Worm (Caenorhabditis elegans) whole organism, dauer: Measurements from ENCODE around the gene mom-2.
"Not testable (repeated sequence)": the region's sequence is repeated elsewhere in the genome, so short reads cannot be mapped to it uniquely, and the experiment has no call there.

Experiments used
- unc-62 ChIP-seq: sonication (generic microtip); optimal IDR thresholded peaks from 2 replicates; lab custom pipeline; 2017; ENCODE audit warnings: missing biosample characterization, missing genetic modification reagents, missing genetic modification characterization

Gene mom-2

ce11 chrV:8355435-8356212, at the start of gene mom-2:
mom-2 (plus strand) TSS chrV:8355988.
- TF ChIP-seq unc-62 (GFP tag; lab: Kevin White, UChicago), result no peak

- no peak for TF ChIP-seq unc-62 (GFP tag; lab: Kevin White, UChicago)
These were observed 49.4 kb upstream of the mom-2 start, which contains the start of gene W02D7.8 for ce11 chrV:8306366-8306765. W02D7.8 (minus strand) TSS chrV:8306466.

ce11 chrV:8307013-8307412, 48.8 kb upstream of the mom-2 start:
- no peak for TF ChIP-seq unc-62 (GFP tag; lab: Kevin White, UChicago)

ce11 chrV:8307681-8308080, 48.1 kb upstream of the mom-2 start, which contains the start of gene clec-218:
clec-218 (plus strand) TSS chrV:8307942.
- no peak for TF ChIP-seq unc-62 (GFP tag; lab: Kevin White, UChicago)

ce11 chrV:8311210-8311609, 44.6 kb upstream of the mom-2 start, which contains the start of gene W02D7.12:
W02D7.12 (plus strand) TSS chrV:8311510.
- TF ChIP-seq unc-62 (GFP tag; lab: Kevin White, UChicago), result no peak

- no peak for TF ChIP-seq unc-62 (GFP tag; lab: Kevin White, UChicago)
These were observed 37.7 kb upstream of the mom-2 start, which contains the start of gene clec-219 for ce11 chrV:8318135-8318534. clec-219 (plus strand) TSS chrV:8318435.

ce11 chrV:8323545-8323944, 32.2 kb upstream of the mom-2 start:
- no peak for TF ChIP-seq unc-62 (GFP tag; lab: Kevin White, UChicago)

ce11 chrV:8325906-8326305, 29.9 kb upstream of the mom-2 start:
- TF ChIP-seq unc-62 (GFP tag; lab: Kevin White, UChicago), result no peak

ce11 chrV:8327080-8327479, 28.7 kb upstream of the mom-2 start:
- no peak for TF ChIP-seq unc-62 (GFP tag; lab: Kevin White, UChicago)

- no peak for TF ChIP-seq unc-62 (GFP tag; lab: Kevin White, UChicago)
These were observed 21.4 kb upstream of the mom-2 start, which contains the start of gene tmd-2 for ce11 chrV:8334360-8334759. tmd-2 (plus strand) TSS chrV:8334660.

ce11 chrV:8335620-8336019, 20.2 kb upstream of the mom-2 start:
- no peak for TF ChIP-seq unc-62 (GFP tag; lab: Kevin White, UChicago)

- not testable (repeated sequence) for TF ChIP-seq unc-62 (GFP tag; lab: Kevin White, UChicago)
These were observed 14.9 kb upstream of the mom-2 start, which contains the start of gene C08D8.7 for ce11 chrV:8340924-8341323. C08D8.7 (plus strand) TSS chrV:8341224.

ce11 chrV:8342416-8342815, 13.4 kb upstream of the mom-2 start:
- TF ChIP-seq unc-62 (GFP tag; lab: Kevin White, UChicago), result no peak

ce11 chrV:8345436-8345835, 10.4 kb upstream of the mom-2 start, which contains the start of gene C08D8.1:
C08D8.1 (plus strand) TSS chrV:8345759.
- no peak for TF ChIP-seq unc-62 (GFP tag; lab: Kevin White, UChicago)

- TF ChIP-seq unc-62 (GFP tag; lab: Kevin White, UChicago), result no peak
These were observed 6.8 kb upstream of the mom-2 start for ce11 chrV:8348959-8349389.

- TF ChIP-seq unc-62 (GFP tag; lab: Kevin White, UChicago), result no peak
These were observed 5.8 kb upstream of the mom-2 start for ce11 chrV:8349950-8350349.

ce11 chrV:8351371-8351770, 4.4 kb upstream of the mom-2 start, which contains the start of gene srsx-22:
srsx-22 (plus strand) TSS chrV:8351671.
- no peak for TF ChIP-seq unc-62 (GFP tag; lab: Kevin White, UChicago)
